Fruit fly (Drosophila melanogaster) whole organism, prepupa: ENCODE measurements around the gene raskol.
A peak's percentile ranks its signal among the peaks of the same experiment; 100 is the strongest.

Source experiments
- CG11294 ChIP-seq: fragments of 200-800 bp; sonication (Bioruptor generic); IDR thresholded peaks from 2 replicates; pipeline ENCODE4 v1.3.6; 2022; ENCODE audit warnings: missing biosample characterization, missing genetic modification characterization
- CG11762 ChIP-seq: fragments of 200-800 bp; sonication (Bioruptor generic); optimal IDR thresholded peaks from 3 replicates; lab custom pipeline; 2016; ENCODE audit warnings: missing biosample characterization, missing genetic modification characterization; ENCODE audit not compliant: insufficient read depth
- CG15336 ChIP-seq: fragments of 200-800 bp; sonication (Bioruptor generic); IDR thresholded peaks from 2 replicates; pipeline ENCODE4 v1.3.6; 2022; ENCODE audit warnings: missing biosample characterization, missing genetic modification characterization
- CG16779 ChIP-seq: fragments of 200-800 bp; sonication (Bioruptor generic); optimal IDR thresholded peaks from 3 replicates; lab custom pipeline; 2017; ENCODE audit warnings: missing biosample characterization, mild to moderate bottlenecking, missing genetic modification characterization
- CG3032 ChIP-seq: fragments of 200-800 bp; optimal IDR thresholded peaks from 2 replicates; lab custom pipeline; 2019; ENCODE audit warnings: missing biosample characterization, mild to moderate bottlenecking, missing genetic modification characterization, moderate library complexity
- CG31627 ChIP-seq: fragments of 200-800 bp; sonication (Bioruptor generic); optimal IDR thresholded peaks from 3 replicates; lab custom pipeline; 2016; ENCODE audit warnings: missing biosample characterization, missing genetic modification characterization
- CG32006 ChIP-seq: fragments of 200-800 bp; sonication (Bioruptor generic); optimal IDR thresholded peaks from 3 replicates; lab custom pipeline; 2017; ENCODE audit warnings: missing biosample characterization, mild to moderate bottlenecking, missing genetic modification characterization
- CG34406 ChIP-seq: fragments of 200-800 bp; sonication (Bioruptor generic); optimal IDR thresholded peaks from 3 replicates; lab custom pipeline; 2016; ENCODE audit warnings: missing biosample characterization, missing genetic modification characterization
- CG3919 ChIP-seq: fragments of 200-800 bp; sonication (Bioruptor generic); optimal IDR thresholded peaks from 3 replicates; lab custom pipeline; 2016; ENCODE audit warnings: missing biosample characterization, missing genetic modification characterization
- CG4318 ChIP-seq: fragments of 200-800 bp; sonication (Bioruptor generic); optimal IDR thresholded peaks from 3 replicates; lab custom pipeline; 2017; ENCODE audit warnings: missing biosample characterization, mild to moderate bottlenecking, missing genetic modification characterization
- CG6163 ChIP-seq: fragments of 200-800 bp; sonication (Bioruptor generic); IDR thresholded peaks from 3 replicates; pipeline ENCODE4 v1.3.6; 2022; ENCODE audit warnings: missing biosample characterization, missing genetic modification characterization
- CG6276 ChIP-seq: fragments of 200-800 bp; sonication (Bioruptor generic); optimal IDR thresholded peaks from 2 replicates; lab custom pipeline; 2017; ENCODE audit warnings: missing biosample characterization, mild to moderate bottlenecking, missing genetic modification characterization
- CG6792 ChIP-seq: fragments of 200-800 bp; sonication (Bioruptor generic); optimal IDR thresholded peaks from 3 replicates; lab custom pipeline; 2016; ENCODE audit warnings: missing biosample characterization, missing genetic modification characterization
- CG6854 ChIP-seq: fragments of 200-800 bp; sonication (Bioruptor generic); optimal IDR thresholded peaks from 2 replicates; lab custom pipeline; 2017; ENCODE audit warnings: missing biosample characterization, mild to moderate bottlenecking, missing genetic modification characterization
- CG7368 ChIP-seq: fragments of 200-800 bp; sonication (Bioruptor generic); optimal IDR thresholded peaks from 3 replicates; lab custom pipeline; 2016; ENCODE audit warnings: missing biosample characterization, missing genetic modification characterization
- CG8119 ChIP-seq: fragments of 200-800 bp; sonication (Bioruptor generic); IDR thresholded peaks from 3 replicates; pipeline ENCODE4 v1.3.6; 2022; ENCODE audit warnings: missing biosample characterization, missing genetic modification characterization
- CG8632 ChIP-seq: fragments of 200-800 bp; sonication (Bioruptor generic); optimal IDR thresholded peaks from 3 replicates; lab custom pipeline; 2016; ENCODE audit warnings: missing biosample characterization, missing genetic modification characterization
- CG9139 ChIP-seq: fragments of 200-800 bp; sonication (Bioruptor generic); optimal IDR thresholded peaks from 3 replicates; lab custom pipeline; 2017; ENCODE audit warnings: missing biosample characterization, mild to moderate bottlenecking, missing genetic modification characterization
- Eip75B ChIP-seq: fragments of 200-800 bp; sonication (Bioruptor generic); optimal IDR thresholded peaks from 3 replicates; lab custom pipeline; 2016; ENCODE audit warnings: missing biosample characterization, missing genetic modification characterization
- Eip78C ChIP-seq: fragments of 200-800 bp; sonication (Bioruptor generic); peaks from one replicate; lab custom pipeline; 2016; ENCODE audit warnings: missing biosample characterization, missing genetic modification characterization
- Ets96B ChIP-seq: fragments of 200-800 bp; optimal IDR thresholded peaks from 2 replicates; lab custom pipeline; 2019; ENCODE audit warnings: missing biosample characterization, mild to moderate bottlenecking, missing genetic modification characterization, moderate library complexity
- Gug ChIP-seq: fragments of 200-800 bp; sonication (Bioruptor generic); IDR thresholded peaks from 2 replicates; pipeline ENCODE4 v1.3.6; 2022; ENCODE audit warnings: missing biosample characterization, missing genetic modification characterization
- Hr39 ChIP-seq: fragments of 200-800 bp; sonication (Bioruptor generic); optimal IDR thresholded peaks from 2 replicates; lab custom pipeline; 2016; ENCODE audit warnings: missing biosample characterization, missing genetic modification characterization
- Hr4 ChIP-seq: fragments of 200-800 bp; sonication (Bioruptor generic); optimal IDR thresholded peaks from 3 replicates; lab custom pipeline; 2016; ENCODE audit warnings: missing biosample characterization, missing genetic modification characterization
- Met ChIP-seq: fragments of 200-800 bp; sonication (Bioruptor generic); optimal IDR thresholded peaks from 3 replicates; lab custom pipeline; 2016; ENCODE audit warnings: missing biosample characterization, missing genetic modification characterization
- OdsH ChIP-seq: fragments of 200-800 bp; sonication (Bioruptor generic); optimal IDR thresholded peaks from 3 replicates; lab custom pipeline; 2016; ENCODE audit warnings: missing biosample characterization, missing genetic modification characterization
- Smox ChIP-seq: fragments of 200-800 bp; sonication (Bioruptor generic); optimal IDR thresholded peaks from 3 replicates; lab custom pipeline; 2016; ENCODE audit warnings: missing biosample characterization, missing genetic modification characterization
- Sox102F ChIP-seq: fragments of 200-800 bp; sonication (Bioruptor generic); optimal IDR thresholded peaks from 2 replicates; lab custom pipeline; 2016; ENCODE audit warnings: missing biosample characterization, mild to moderate bottlenecking, missing genetic modification characterization
- Sox14 ChIP-seq: fragments of 200-800 bp; sonication (Bioruptor generic); optimal IDR thresholded peaks from 3 replicates; lab custom pipeline; 2016; ENCODE audit warnings: missing biosample characterization, missing genetic modification characterization
- achi ChIP-seq: fragments of 200-800 bp; sonication (Bioruptor generic); optimal IDR thresholded peaks from 3 replicates; lab custom pipeline; 2016; ENCODE audit warnings: missing biosample characterization, missing genetic modification characterization
- acj6 ChIP-seq: fragments of 200-800 bp; sonication (Bioruptor generic); optimal IDR thresholded peaks from 3 replicates; lab custom pipeline; 2016; ENCODE audit warnings: missing biosample characterization, missing genetic modification characterization
- cyc ChIP-seq: fragments of 200-800 bp; sonication (Bioruptor generic); optimal IDR thresholded peaks from 3 replicates; lab custom pipeline; 2016; ENCODE audit warnings: missing biosample characterization, missing genetic modification characterization
- dac ChIP-seq: fragments of 200-800 bp; sonication (Bioruptor generic); optimal IDR thresholded peaks from 2 replicates; lab custom pipeline; 2017; ENCODE audit warnings: missing biosample characterization, mild to moderate bottlenecking, missing genetic modification characterization
- eg ChIP-seq: fragments of 200-800 bp; sonication (Bioruptor generic); IDR thresholded peaks from 3 replicates; pipeline ENCODE4 v1.3.6; 2022; ENCODE audit warnings: missing biosample characterization, missing genetic modification characterization
- esn ChIP-seq: fragments of 200-800 bp; sonication (Bioruptor generic); optimal IDR thresholded peaks from 2 replicates; lab custom pipeline; 2016; ENCODE audit warnings: missing biosample characterization, mild to moderate bottlenecking, missing genetic modification characterization, moderate library complexity
- fkh ChIP-seq: fragments of 200-800 bp; sonication (Bioruptor generic); optimal IDR thresholded peaks from 3 replicates; lab custom pipeline; 2017; ENCODE audit warnings: missing biosample characterization, mild to moderate bottlenecking, missing genetic modification characterization, moderate library complexity
- lz ChIP-seq: fragments of 200-800 bp; sonication (Bioruptor generic); optimal IDR thresholded peaks from 3 replicates; lab custom pipeline; 2016; ENCODE audit warnings: missing biosample characterization, missing genetic modification characterization
- net ChIP-seq: fragments of 200-800 bp; sonication (Bioruptor generic); optimal IDR thresholded peaks from 3 replicates; lab custom pipeline; 2016; ENCODE audit warnings: missing biosample characterization, missing genetic modification characterization
- pdm3 ChIP-seq: fragments of 200-800 bp; sonication (Bioruptor generic); optimal IDR thresholded peaks from 3 replicates; lab custom pipeline; 2016; ENCODE audit warnings: missing biosample characterization, missing genetic modification characterization
- salr ChIP-seq, 2 experiments: fragments of 200-800 bp; sonication (Bioruptor generic); optimal IDR thresholded peaks; 3 replicates each; lab custom pipeline; 2016 to 2018; ENCODE audit warnings: missing biosample characterization in 2 of 2, missing genetic modification characterization in 2 of 2, mild to moderate bottlenecking in 1 of 2
- spab ChIP-seq: fragments of 200-800 bp; sonication (Bioruptor generic); optimal IDR thresholded peaks from 2 replicates; lab custom pipeline; 2017; ENCODE audit warnings: missing biosample characterization, mild to moderate bottlenecking, missing genetic modification characterization, missing genetic modification reagents
- ss ChIP-seq, 2 experiments: fragments of 200-800 bp; sonication (Bioruptor generic); optimal IDR thresholded peaks; 2 replicates in 1 of 2; 3 replicates in 1 of 2; lab custom pipeline; 2017 to 2018; ENCODE audit warnings: mild to moderate bottlenecking in 2 of 2, missing biosample characterization in 2 of 2, missing genetic modification characterization in 2 of 2, moderate library complexity in 1 of 2
- svp ChIP-seq: fragments of 200-800 bp; sonication (Bioruptor generic); peaks from one replicate; lab custom pipeline; 2016; ENCODE audit warnings: missing biosample characterization, missing genetic modification characterization
- topi ChIP-seq: fragments of 200-800 bp; sonication (Bioruptor generic); optimal IDR thresholded peaks from 3 replicates; lab custom pipeline; 2016; ENCODE audit warnings: missing biosample characterization, missing genetic modification characterization

Gene raskol

dm6 chrX:17694873-17695446, 15.0 kb upstream of the raskol start:
- TF ChIP-seq CG15336 (GFP tag; lab: Robert Waterston, UW) (peak; percentile 58), CG4318 (GFP tag; lab: Kevin White, UChicago) (peak; percentile 67), salr (GFP tag; optimal IDR thresholded peaks at IDR 0.05; lab: Kevin White, UChicago) (peak in 1 of 2 experiments; percentile 1), spab (GFP tag; lab: Kevin White, UChicago) (no peak), OdsH (GFP tag; lab: Kevin White, UChicago) (peak; percentile 41), pdm3 (GFP tag; lab: Kevin White, UChicago) (peak; percentile 29), CG8119 (GFP tag; lab: Robert Waterston, UW) (peak; percentile 70; the same call in 2 of the 3 replicates), acj6 (GFP tag; lab: Kevin White, UChicago) (peak; percentile 20), Hr39 (GFP tag; lab: Kevin White, UChicago) (no peak), Smox (no peak), CG16779 (tag; lab: Kevin White, UChicago) (no peak), dac (peak; percentile 27), CG3919 (GFP tag; lab: Kevin White, UChicago) (no peak), net (GFP tag; lab: Kevin White, UChicago) (peak; percentile 6), Ets96B (tag; lab: Kevin White, UChicago) (peak; percentile 6), CG6854 (GFP tag; lab: Kevin White, UChicago) (no peak), CG7368 (GFP tag; lab: Kevin White, UChicago) (no peak), CG8632 (no peak), CG6276 (peak; percentile 85), CG11294 (GFP tag; lab: Robert Waterston, UW) (peak; percentile 23; the same call in 1 of the 2 replicates), Met (GFP tag; lab: Kevin White, UChicago) (no peak), CG32006 (GFP tag; lab: Kevin White, UChicago) (peak; percentile 86), eg (GFP tag; lab: Robert Waterston, UW) (peak; percentile 21; the same call in 1 of the 3 replicates), Eip75B (GFP tag; lab: Kevin White, UChicago) (no peak), svp (peak; percentile 32), CG11762 (peak; percentile 6), Eip78C (GFP tag; lab: Kevin White, UChicago) (peak; percentile 28), lz (GFP tag; lab: Kevin White, UChicago) (peak; percentile 20), achi (GFP tag; lab: Kevin White, UChicago) (peak; percentile 25), CG9139 (GFP tag; lab: Kevin White, UChicago) (no peak), Hr4 (GFP tag; lab: Kevin White, UChicago) (peak; percentile 53), Gug (GFP tag; lab: Robert Waterston, UW) (0 out of 2 replicates have a peak, but pooled peaks have one; percentile 15), CG6163 (peak; percentile 19; the same call in 1 of the 3 replicates), ss (GFP tag; optimal IDR thresholded peaks at IDR 0.05; lab: Kevin White, UChicago) (no peak)

- no peak for TF ChIP-seq Gug (GFP tag; lab: Robert Waterston, UW)
- TF ChIP-seq Eip78C (GFP tag; lab: Kevin White, UChicago), result peak; percentile 30
- no peak for TF ChIP-seq acj6 (GFP tag; lab: Kevin White, UChicago)
- TF ChIP-seq, all 60 proteins: peak for 1
Observed at dm6 chrX:17695641-17696040, 14.3 kb upstream of the raskol start.

dm6 chrX:17696637-17697036, 13.3 kb upstream of the raskol start:
- TF ChIP-seq CG15336 (GFP tag; lab: Robert Waterston, UW) (no peak), CG3919 (GFP tag; lab: Kevin White, UChicago) (no peak), fkh (peak; percentile 40), cyc (GFP tag; lab: Kevin White, UChicago) (peak; percentile 32), OdsH (GFP tag; lab: Kevin White, UChicago) (peak; percentile 17), net (GFP tag; lab: Kevin White, UChicago) (peak; percentile 9), Sox14 (GFP tag; lab: Kevin White, UChicago) (peak; percentile 20), CG31627 (GFP tag; lab: Kevin White, UChicago) (peak; percentile 46), Eip78C (GFP tag; lab: Kevin White, UChicago) (peak; percentile 77), CG8632 (peak; percentile 13), CG6163 (peak; percentile 39; the same call in 1 of the 3 replicates), lz (GFP tag; lab: Kevin White, UChicago) (peak; percentile 54), esn (GFP tag; lab: Kevin White, UChicago) (peak; percentile 73), eg (GFP tag; lab: Robert Waterston, UW) (peak; percentile 48; the same call in 1 of the 3 replicates), spab (GFP tag; lab: Kevin White, UChicago) (no peak), achi (GFP tag; lab: Kevin White, UChicago) (no peak), CG32006 (GFP tag; lab: Kevin White, UChicago) (peak; percentile 4), Hr4 (GFP tag; lab: Kevin White, UChicago) (peak; percentile 15), Met (GFP tag; lab: Kevin White, UChicago) (peak; percentile 53), CG11762 (no peak), Eip75B (GFP tag; lab: Kevin White, UChicago) (peak; percentile 28), topi (GFP tag; lab: Kevin White, UChicago) (peak; percentile 49), Hr39 (GFP tag; lab: Kevin White, UChicago) (peak; percentile 27), Sox102F (GFP tag; lab: Kevin White, UChicago) (no peak), Smox (peak; percentile 48), svp (peak; percentile 66), CG3032 (tag; lab: Kevin White, UChicago) (peak; percentile 8), CG6792 (no peak), CG34406 (GFP tag; lab: Kevin White, UChicago) (peak; percentile 18)
